Fruit fly (Drosophila melanogaster) whole organism, embryonic: Measurements from ENCODE around the gene sti.

Experiments
- B-H1 ChIP-seq: fragments of 200-800 bp; sonication (Bioruptor generic); IDR thresholded peaks from 3 replicates; pipeline ENCODE4 v1.3.6; 2022; ENCODE audit warnings: missing biosample characterization, missing genetic modification characterization
- Bgb ChIP-seq: fragments of 200-800 bp; sonication (Bioruptor generic); IDR thresholded peaks from 2 replicates; pipeline ENCODE4 v1.3.6; 2022; ENCODE audit warnings: missing biosample characterization, missing genetic modification characterization; ENCODE audit not compliant: partially characterized antibody
- Bteb2 ChIP-seq: fragments of 200-800 bp; sonication (Bioruptor generic); optimal IDR thresholded peaks from 2 replicates; lab custom pipeline; 2016; ENCODE audit warnings: missing biosample characterization, missing genetic modification characterization
- CG10209 ChIP-seq: fragments of 200-800 bp; sonication (Bioruptor generic); optimal IDR thresholded peaks from 3 replicates; lab custom pipeline; 2017; ENCODE audit warnings: missing biosample characterization, mild to moderate bottlenecking, missing genetic modification characterization, missing genetic modification reagents
- CG12071 ChIP-seq: fragments of 200-800 bp; sonication (Bioruptor generic); optimal IDR thresholded peaks from 3 replicates; lab custom pipeline; 2018; ENCODE audit warnings: missing biosample characterization, mild to moderate bottlenecking, missing genetic modification characterization
- CG14441 ChIP-seq: fragments of 200-800 bp; sonication (Bioruptor generic); IDR thresholded peaks from 2 replicates; pipeline ENCODE4 v1.3.6; 2022; ENCODE audit warnings: missing biosample characterization, missing genetic modification characterization
- CG1529 ChIP-seq: fragments of 200-800 bp; sonication (Bioruptor generic); optimal IDR thresholded peaks from 3 replicates; lab custom pipeline; 2018; ENCODE audit warnings: missing biosample characterization, missing genetic modification characterization
- CG17361 ChIP-seq: fragments of 200-800 bp; sonication (Bioruptor generic); IDR thresholded peaks from 3 replicates; pipeline ENCODE4 v1.3.6; 2022; ENCODE audit warnings: missing biosample characterization, missing genetic modification characterization
- CG2678 ChIP-seq: fragments of 200-800 bp; sonication (Bioruptor generic); optimal IDR thresholded peaks from 3 replicates; lab custom pipeline; 2019; ENCODE audit warnings: missing biosample characterization, mild to moderate bottlenecking, missing genetic modification characterization, moderate library complexity
- CG32532 ChIP-seq: fragments of 200-800 bp; sonication (Bioruptor generic); IDR thresholded peaks from 2 replicates; pipeline ENCODE4 v1.3.6; 2022; ENCODE audit warnings: missing biosample characterization, missing genetic modification characterization
- CG4404 ChIP-seq: fragments of 200-800 bp; sonication (Bioruptor generic); IDR thresholded peaks from 2 replicates; pipeline ENCODE4 v1.3.6; 2022; ENCODE audit warnings: missing biosample characterization, missing genetic modification characterization
- CG5953 ChIP-seq: fragments of 200-800 bp; sonication (Bioruptor generic); IDR thresholded peaks from 2 replicates; pipeline ENCODE4 v1.3.6; 2022; ENCODE audit warnings: missing biosample characterization, missing genetic modification characterization
- CG6254 ChIP-seq: fragments of 200-800 bp; sonication (Bioruptor generic); optimal IDR thresholded peaks from 3 replicates; lab custom pipeline; 2017; ENCODE audit warnings: mild to moderate bottlenecking, missing biosample characterization, missing genetic modification reagents, missing genetic modification characterization
- CG6689 ChIP-seq: fragments of 200-800 bp; sonication (Bioruptor generic); IDR thresholded peaks from 2 replicates; pipeline ENCODE4 v1.3.6; 2022; ENCODE audit warnings: missing biosample characterization, missing genetic modification characterization
- CG7987 ChIP-seq: fragments of 200-800 bp; sonication (Bioruptor generic); optimal IDR thresholded peaks from 2 replicates; lab custom pipeline; 2018; ENCODE audit warnings: missing biosample characterization, mild to moderate bottlenecking, missing genetic modification characterization, moderate library complexity
- CG8765 ChIP-seq: fragments of 200-800 bp; sonication (Bioruptor generic); IDR thresholded peaks from 2 replicates; pipeline ENCODE4 v1.3.6; 2022; ENCODE audit warnings: missing biosample characterization, missing genetic modification characterization
- CG8924 ChIP-seq: fragments of 200-800 bp; optimal IDR thresholded peaks from 3 replicates; lab custom pipeline; 2019; ENCODE audit warnings: missing biosample characterization, mild to moderate bottlenecking, missing genetic modification characterization, moderate library complexity
- CHES-1-like ChIP-seq: fragments of 200-800 bp; sonication (Bioruptor generic); optimal IDR thresholded peaks from 2 replicates; lab custom pipeline; 2016; ENCODE audit warnings: missing biosample characterization, missing genetic modification characterization
- CTCF ChIP-seq: fragments of 200-800 bp; sonication (Bioruptor generic); optimal IDR thresholded peaks from 2 replicates; lab custom pipeline; 2017; ENCODE audit warnings: missing biosample characterization, mild to moderate bottlenecking, missing genetic modification characterization, moderate library complexity
- Deaf1 ChIP-seq: fragments of 200-800 bp; optimal IDR thresholded peaks from 3 replicates; lab custom pipeline; 2019; ENCODE audit warnings: missing biosample characterization, mild to moderate bottlenecking, missing genetic modification characterization, moderate library complexity
- Doc2 ChIP-seq: fragments of 200-800 bp; sonication (Bioruptor generic); IDR thresholded peaks from 2 replicates; pipeline ENCODE4 v1.3.6; 2022; ENCODE audit warnings: missing biosample characterization, missing genetic modification characterization
- Dref ChIP-seq: fragments of 200-800 bp; sonication (Bioruptor generic); IDR thresholded peaks from 2 replicates; pipeline ENCODE4 v1.3.6; 2022; ENCODE audit warnings: missing biosample characterization, missing genetic modification characterization
- HmgD ChIP-seq: fragments of 200-800 bp; sonication (Bioruptor generic); optimal IDR thresholded peaks from 3 replicates; lab custom pipeline; 2016; ENCODE audit warnings: missing biosample characterization, missing genetic modification characterization
- Lpt ChIP-seq: fragments of >200 bp; optimal IDR thresholded peaks from 2 replicates; lab custom pipeline; 2018; ENCODE audit warnings: missing biosample characterization, missing genetic modification characterization
- Med ChIP-seq: fragments of 200-800 bp; sonication (Bioruptor generic); peaks from one replicate; lab custom pipeline; 2016; ENCODE audit warnings: missing biosample characterization, missing genetic modification characterization, mild to moderate bottlenecking, inconsistent platforms, moderate library complexity
- Meics ChIP-seq: fragments of 200-800 bp; sonication (Bioruptor generic); optimal IDR thresholded peaks from 2 replicates; lab custom pipeline; 2017; ENCODE audit warnings: missing biosample characterization, mild to moderate bottlenecking, missing genetic modification characterization
- Nf-YB ChIP-seq: fragments of 200-800 bp; sonication (Bioruptor generic); optimal IDR thresholded peaks from 3 replicates; lab custom pipeline; 2019; ENCODE audit warnings: missing biosample characterization, mild to moderate bottlenecking, missing genetic modification characterization, moderate library complexity
- Sry-β ChIP-seq: fragments of 200-800 bp; sonication (Bioruptor generic); optimal IDR thresholded peaks from 2 replicates; lab custom pipeline; 2018; ENCODE audit warnings: missing biosample characterization, mild to moderate bottlenecking, missing genetic modification characterization, moderate library complexity
- Taf1 ChIP-seq: fragments of 200-800 bp; sonication (Bioruptor generic); IDR thresholded peaks from 2 replicates; pipeline ENCODE4 v1.3.6; 2022; ENCODE audit warnings: missing biosample characterization, missing genetic modification characterization
- Xbp1 ChIP-seq: fragments of 200-800 bp; sonication (Bioruptor generic); optimal IDR thresholded peaks from 3 replicates; lab custom pipeline; 2016; ENCODE audit warnings: missing biosample characterization, mild to moderate bottlenecking, missing genetic modification characterization
- al ChIP-seq: fragments of 200-800 bp; sonication (Bioruptor generic); IDR thresholded peaks from 2 replicates; pipeline ENCODE4 v1.3.6; 2022; ENCODE audit warnings: missing biosample characterization, missing genetic modification characterization
- croc ChIP-seq: fragments of 200-800 bp; sonication (Bioruptor generic); conservative IDR thresholded peaks from 3 replicates; pipeline ENCODE4 v1.3.6; 2022; ENCODE audit warnings: missing biosample characterization, missing genetic modification characterization
- fd102C ChIP-seq: fragments of 200-800 bp; sonication (Bioruptor generic); optimal IDR thresholded peaks from 2 replicates; lab custom pipeline; 2018; ENCODE audit warnings: missing biosample characterization, mild to moderate bottlenecking, missing genetic modification characterization, moderate library complexity
- fd3F ChIP-seq: fragments of 200-800 bp; sonication (Bioruptor generic); optimal IDR thresholded peaks from 2 replicates; lab custom pipeline; 2018; ENCODE audit warnings: missing biosample characterization, mild to moderate bottlenecking, missing genetic modification characterization, moderate library complexity
- gce ChIP-seq: fragments of 200-800 bp; sonication (Bioruptor generic); IDR thresholded peaks from 3 replicates; pipeline ENCODE4 v1.3.6; 2022; ENCODE audit warnings: missing biosample characterization, missing genetic modification characterization
- gfzf ChIP-seq: fragments of 200-800 bp; sonication (Bioruptor generic); optimal IDR thresholded peaks from 2 replicates; lab custom pipeline; 2016; ENCODE audit warnings: missing biosample characterization, mild to moderate bottlenecking, missing genetic modification characterization, moderate library complexity
- gsb-n ChIP-seq: fragments of 200-800 bp; sonication (Bioruptor generic); optimal IDR thresholded peaks from 3 replicates; lab custom pipeline; 2018; ENCODE audit warnings: missing biosample characterization, mild to moderate bottlenecking, missing genetic modification characterization
- ham ChIP-seq: fragments of 200-800 bp; sonication (Bioruptor generic); IDR thresholded peaks from 2 replicates; pipeline ENCODE4 v1.3.6; 2022; ENCODE audit warnings: missing biosample characterization, missing genetic modification characterization
- jing ChIP-seq: fragments of 200-800 bp; sonication (Bioruptor generic); optimal IDR thresholded peaks from 2 replicates; lab custom pipeline; 2018; ENCODE audit warnings: missing biosample characterization, mild to moderate bottlenecking, missing genetic modification characterization
- kay ChIP-seq: fragments of 200-800 bp; sonication (Bioruptor generic); optimal IDR thresholded peaks from 2 replicates; lab custom pipeline; 2016; ENCODE audit warnings: missing biosample characterization, missing genetic modification characterization
- lab ChIP-seq: fragments of 200-800 bp; sonication (Bioruptor generic); optimal IDR thresholded peaks from 3 replicates; lab custom pipeline; 2017; ENCODE audit warnings: missing biosample characterization, missing genetic modification characterization, mild to moderate bottlenecking, moderate library complexity, missing genetic modification reagents
- onecut ChIP-seq: fragments of 200-800 bp; sonication (Bioruptor generic); IDR thresholded peaks from 2 replicates; pipeline ENCODE4 v1.3.6; 2022; ENCODE audit warnings: missing biosample characterization, missing genetic modification characterization
- pho ChIP-seq: fragments of 200-800 bp; sonication (Bioruptor generic); optimal IDR thresholded peaks from 2 replicates; lab custom pipeline; 2016; ENCODE audit warnings: missing biosample characterization, missing genetic modification characterization
- pum ChIP-seq: fragments of 200-800 bp; sonication (Bioruptor generic); optimal IDR thresholded peaks from 2 replicates; lab custom pipeline; 2016; ENCODE audit warnings: missing biosample characterization, missing genetic modification characterization
- rib ChIP-seq: fragments of 200-800 bp; sonication (Bioruptor generic); IDR thresholded peaks from 2 replicates; pipeline ENCODE4 v1.3.6; 2022; ENCODE audit warnings: missing biosample characterization, missing genetic modification characterization
- sima ChIP-seq: fragments of 200-800 bp; sonication (Bioruptor generic); optimal IDR thresholded peaks from 2 replicates; lab custom pipeline; 2016; ENCODE audit warnings: missing biosample characterization, missing genetic modification characterization
- slou ChIP-seq: fragments of 200-800 bp; sonication (Bioruptor generic); optimal IDR thresholded peaks from 3 replicates; lab custom pipeline; 2016; ENCODE audit warnings: missing biosample characterization, missing genetic modification characterization
- trh ChIP-seq: fragments of 200-800 bp; sonication (Bioruptor generic); optimal IDR thresholded peaks from 2 replicates; lab custom pipeline; 2016; ENCODE audit warnings: missing biosample characterization, missing genetic modification characterization
- ttk ChIP-seq: fragments of 200-800 bp; sonication (Bioruptor generic); IDR thresholded peaks from 2 replicates; pipeline ENCODE4 v2.1.2; 2022; ENCODE audit warnings: missing biosample characterization, missing genetic modification characterization
- wor ChIP-seq: fragments of 200-800 bp; sonication (Bioruptor generic); IDR thresholded peaks from 2 replicates; pipeline ENCODE4 v1.3.6; 2022; ENCODE audit warnings: missing biosample characterization, missing genetic modification characterization
- zf30C ChIP-seq: fragments of 200-800 bp; sonication (Bioruptor generic); optimal IDR thresholded peaks from 3 replicates; lab custom pipeline; 2018; ENCODE audit warnings: missing biosample characterization, mild to moderate bottlenecking, missing genetic modification characterization

Gene sti

dm6 chr3L:12490418-12491035 is 24.1 kb downstream of the sti start, which contains the start of gene CG10660 (continued):
- no peak for TF ChIP-seq Doc2 (GFP tag; lab: Robert Waterston, UW)
- TF ChIP-seq pum = peak; percentile 74
- TF ChIP-seq Bteb2 (GFP tag; lab: Kevin White, UChicago) = peak; percentile 61
- TF ChIP-seq CG32532 (GFP tag; lab: Robert Waterston, UW) = peak; percentile 79; the same call in 1 of the 2 replicates
- peak; percentile 89 for TF ChIP-seq CG12071 (GFP tag; lab: Kevin White, UChicago)
- TF ChIP-seq ttk (GFP tag; lab: Robert Waterston, UW) = peak; percentile 80
- no peak for TF ChIP-seq sima (GFP tag; lab: Kevin White, UChicago)
- peak; percentile 38 for TF ChIP-seq CHES-1-like
- TF ChIP-seq CG4404 = peak; percentile 40; the same call in 1 of the 2 replicates
- peak; percentile 83 for TF ChIP-seq CG1529 (GFP tag; lab: Kevin White, UChicago)
- TF ChIP-seq CG8924 (tag; lab: Kevin White, UChicago) = peak; percentile 93
- peak; percentile 85 for TF ChIP-seq B-H1
- TF ChIP-seq zf30C (GFP tag; lab: Kevin White, UChicago) = no peak
- peak; percentile 90 for TF ChIP-seq Xbp1 (GFP tag; lab: Kevin White, UChicago)
- TF ChIP-seq al (GFP tag; lab: Robert Waterston, UW) = peak; percentile 37; the same call in 1 of the 2 replicates
- TF ChIP-seq CG6689 (GFP tag; lab: Robert Waterston, UW) = peak; percentile 82
- peak; percentile 87 for TF ChIP-seq CG17361
- TF ChIP-seq pho (GFP tag; lab: Kevin White, UChicago) = peak; percentile 48
- peak; percentile 37 for TF ChIP-seq Sry-β
- TF ChIP-seq CTCF (GFP tag; lab: Kevin White, UChicago) = peak; percentile 41
- no peak for TF ChIP-seq Dref (GFP tag; lab: Robert Waterston, UW)
- TF ChIP-seq gce (GFP tag; lab: Robert Waterston, UW) = peak; percentile 84
- TF ChIP-seq kay = peak; percentile 67
- peak; percentile 83 for TF ChIP-seq onecut (GFP tag; lab: Robert Waterston, UW)
- no peak for TF ChIP-seq slou (GFP tag; lab: Kevin White, UChicago)
- TF ChIP-seq CG7987 (GFP tag; lab: Kevin White, UChicago) = peak; percentile 55
- TF ChIP-seq CG2678 (tag; lab: Kevin White, UChicago) = peak; percentile 86
- TF ChIP-seq CG14441 (GFP tag; lab: Robert Waterston, UW) = peak; percentile 82
- peak; percentile 93 for TF ChIP-seq gsb-n (tag; lab: Kevin White, UChicago)
- TF ChIP-seq croc (GFP tag; lab: Robert Waterston, UW) = peak; percentile 63
- no peak for TF ChIP-seq ham (GFP tag; lab: Robert Waterston, UW)
- peak; percentile 89 for TF ChIP-seq CG6254 (GFP tag; lab: Kevin White, UChicago)
- TF ChIP-seq gfzf (GFP tag; lab: Kevin White, UChicago) = no peak
- TF ChIP-seq Lpt (GFP tag; lab: Kevin White, UChicago) = no peak
- peak; percentile 91 for TF ChIP-seq lab (GFP tag; lab: Kevin White, UChicago)
- TF ChIP-seq CG10209 = peak; percentile 88
- peak; percentile 61 for TF ChIP-seq trh (GFP tag; lab: Kevin White, UChicago)
- peak; percentile 73 for TF ChIP-seq Nf-YB (GFP tag; lab: Kevin White, UChicago)
- TF ChIP-seq Med (GFP tag; lab: Kevin White, UChicago) = peak; percentile 95
- peak; percentile 86 for TF ChIP-seq Meics (GFP tag; lab: Kevin White, UChicago)
- TF ChIP-seq CG8765 (GFP tag; lab: Robert Waterston, UW) = peak; percentile 42; the same call in 1 of the 2 replicates
- TF ChIP-seq fd3F (GFP tag; lab: Kevin White, UChicago) = peak; percentile 76
- peak; percentile 81 for TF ChIP-seq jing (GFP tag; lab: Kevin White, UChicago)
- TF ChIP-seq Deaf1 (tag; lab: Kevin White, UChicago) = peak; percentile 80
- no peak for TF ChIP-seq fd102C (GFP tag; lab: Kevin White, UChicago)
- TF ChIP-seq Bgb (GFP tag; lab: Robert Waterston, UW) = no peak
- peak; percentile 45; the same call in 1 of the 2 replicates for TF ChIP-seq Taf1 (GFP tag; lab: Robert Waterston, UW)
- TF ChIP-seq wor (GFP tag; lab: Robert Waterston, UW) = peak; percentile 86
- no peak for TF ChIP-seq HmgD (GFP tag; lab: Kevin White, UChicago)
- peak; percentile 78 for TF ChIP-seq CG5953 (GFP tag; lab: Robert Waterston, UW)
- TF ChIP-seq rib (GFP tag; lab: Robert Waterston, UW) = 0 out of 2 replicates have a peak, but pooled peaks have one; percentile 16
